Worm (Caenorhabditis elegans) whole organism, late embryonic: ENCODE results near the gene ins-14.

ENCODE experiments used
- C08G9.2 ChIP-seq: sonication (generic microtip); optimal IDR thresholded peaks from 2 replicates; lab custom pipeline; 2016; ENCODE audit warnings: mild to moderate bottlenecking, missing genetic modification characterization, moderate library complexity, missing compliant biosample characterization
- T23F11.4 ChIP-seq: fragments of 200-800 bp; sonication (Bioruptor generic); optimal IDR thresholded peaks from 2 replicates; lab custom pipeline; 2018; ENCODE audit warnings: mild to moderate bottlenecking, missing genetic modification characterization, missing compliant biosample characterization
- ceh-18 ChIP-seq: sonication (generic microtip); optimal IDR thresholded peaks from 2 replicates; lab custom pipeline; 2016; ENCODE audit warnings: missing genetic modification characterization, missing compliant biosample characterization
- ceh-19 ChIP-seq: fragments of 200-800 bp; sonication (Bioruptor generic); optimal IDR thresholded peaks from 2 replicates; lab custom pipeline; 2018; ENCODE audit warnings: mild to moderate bottlenecking, missing genetic modification characterization, missing compliant biosample characterization
- ceh-31 ChIP-seq: sonication (generic microtip); optimal IDR thresholded peaks from 2 replicates; lab custom pipeline; 2016; ENCODE audit warnings: missing genetic modification characterization, missing compliant biosample characterization
- ceh-48 ChIP-seq: sonication (generic microtip); optimal IDR thresholded peaks from 2 replicates; lab custom pipeline; 2016; ENCODE audit warnings: missing genetic modification characterization, inconsistent platforms, missing compliant biosample characterization
- ceh-6 ChIP-seq: fragments of 200-800 bp; sonication (Bioruptor generic); optimal IDR thresholded peaks from 2 replicates; lab custom pipeline; 2018; ENCODE audit warnings: mild to moderate bottlenecking, missing genetic modification characterization, missing compliant biosample characterization
- dve-1 ChIP-seq: sonication (generic microtip); optimal IDR thresholded peaks from 2 replicates; lab custom pipeline; 2017; ENCODE audit warnings: antibody characterized with exemption, mild to moderate bottlenecking, missing genetic modification characterization, missing compliant biosample characterization
- ets-4 ChIP-seq: sonication (generic microtip); optimal IDR thresholded peaks from 2 replicates; lab custom pipeline; 2016; ENCODE audit warnings: missing genetic modification characterization, missing compliant biosample characterization
- hlh-13 ChIP-seq: fragments of 200-800 bp; sonication (Bioruptor generic); optimal IDR thresholded peaks from 2 replicates; lab custom pipeline; 2018; ENCODE audit warnings: mild to moderate bottlenecking, missing genetic modification characterization, missing compliant biosample characterization
- hlh-15 ChIP-seq: sonication (generic microtip); optimal IDR thresholded peaks from 2 replicates; lab custom pipeline; 2016; ENCODE audit warnings: missing genetic modification characterization, missing compliant biosample characterization
- hlh-6 ChIP-seq: sonication (generic microtip); optimal IDR thresholded peaks from 2 replicates; lab custom pipeline; 2016; ENCODE audit warnings: missing genotype, missing genetic modification characterization, missing compliant biosample characterization
- hlh-8 ChIP-seq: sonication (generic microtip); optimal IDR thresholded peaks from 2 replicates; lab custom pipeline; 2016; ENCODE audit warnings: missing genotype, missing genetic modification characterization, missing compliant biosample characterization
- lim-6 ChIP-seq: sonication (generic microtip); optimal IDR thresholded peaks from 2 replicates; lab custom pipeline; 2016; ENCODE audit warnings: missing genetic modification characterization, missing compliant biosample characterization
- lin-11 ChIP-seq: fragments of 200-800 bp; sonication (Bioruptor generic); optimal IDR thresholded peaks from 2 replicates; lab custom pipeline; 2018; ENCODE audit warnings: mild to moderate bottlenecking, missing genetic modification characterization, missing compliant biosample characterization
- nfya-1 ChIP-seq: sonication (generic microtip); optimal IDR thresholded peaks from 2 replicates; lab custom pipeline; 2017; ENCODE audit warnings: missing genetic modification characterization, mild to moderate bottlenecking, missing compliant biosample characterization, antibody characterized with exemption, moderate library complexity
- odd-2 ChIP-seq: sonication (generic microtip); optimal IDR thresholded peaks from 2 replicates; lab custom pipeline; 2017; ENCODE audit warnings: antibody characterized with exemption, mild to moderate bottlenecking, missing genetic modification characterization, missing compliant biosample characterization
- pag-3 ChIP-seq: sonication (generic microtip); optimal IDR thresholded peaks from 2 replicates; lab custom pipeline; 2016; ENCODE audit warnings: missing compliant biosample characterization, missing genetic modification characterization, borderline replicate concordance
- pha-2 ChIP-seq: sonication (generic microtip); optimal IDR thresholded peaks from 2 replicates; lab custom pipeline; 2017; ENCODE audit warnings: mild to moderate bottlenecking, missing genetic modification characterization, missing compliant biosample characterization
- pros-1 ChIP-seq: fragments of 150-350 bp; optimal IDR thresholded peaks from 2 replicates; lab custom pipeline; 2014; ENCODE audit warnings: missing biosample characterization, missing genetic modification reagents, missing genetic modification characterization
- ref-2 ChIP-seq: sonication (generic microtip); optimal IDR thresholded peaks from 2 replicates; lab custom pipeline; 2016; ENCODE audit warnings: missing genetic modification characterization, missing compliant biosample characterization
- rnt-1 ChIP-seq: sonication (generic microtip); optimal IDR thresholded peaks from 2 replicates; lab custom pipeline; 2016; ENCODE audit warnings: missing genetic modification characterization, missing compliant biosample characterization
- sdc-2 ChIP-seq: sonication (generic microtip); optimal IDR thresholded peaks from 2 replicates; lab custom pipeline; 2016; ENCODE audit warnings: missing genotype, missing genetic modification characterization, missing compliant biosample characterization
- syd-9 ChIP-seq: sonication (generic microtip); optimal IDR thresholded peaks from 2 replicates; lab custom pipeline; 2016; ENCODE audit warnings: mild to moderate bottlenecking, missing genetic modification characterization, moderate library complexity, missing compliant biosample characterization
- tbx-2 ChIP-seq: sonication (generic microtip); optimal IDR thresholded peaks from 2 replicates; lab custom pipeline; 2016; ENCODE audit warnings: missing genetic modification characterization, missing compliant biosample characterization
- tbx-7 ChIP-seq: sonication (generic microtip); optimal IDR thresholded peaks from 2 replicates; lab custom pipeline; 2016; ENCODE audit warnings: missing genotype, missing genetic modification characterization, missing compliant biosample characterization
- unc-42 ChIP-seq: sonication (generic microtip); optimal IDR thresholded peaks from 2 replicates; lab custom pipeline; 2016; ENCODE audit warnings: missing genotype, missing genetic modification characterization, missing compliant biosample characterization
- unc-55 ChIP-seq: sonication (generic microtip); optimal IDR thresholded peaks from 2 replicates; lab custom pipeline; 2017; ENCODE audit warnings: missing biosample characterization, missing genetic modification reagents, missing genetic modification characterization
- unc-86 ChIP-seq: sonication (generic microtip); optimal IDR thresholded peaks from 2 replicates; lab custom pipeline; 2016; ENCODE audit warnings: missing genetic modification characterization, missing compliant biosample characterization
- ztf-16 ChIP-seq: sonication (generic microtip); optimal IDR thresholded peaks from 2 replicates; lab custom pipeline; 2017; ENCODE audit warnings: missing genetic modification characterization, missing compliant biosample characterization

Gene ins-14

DNA sequence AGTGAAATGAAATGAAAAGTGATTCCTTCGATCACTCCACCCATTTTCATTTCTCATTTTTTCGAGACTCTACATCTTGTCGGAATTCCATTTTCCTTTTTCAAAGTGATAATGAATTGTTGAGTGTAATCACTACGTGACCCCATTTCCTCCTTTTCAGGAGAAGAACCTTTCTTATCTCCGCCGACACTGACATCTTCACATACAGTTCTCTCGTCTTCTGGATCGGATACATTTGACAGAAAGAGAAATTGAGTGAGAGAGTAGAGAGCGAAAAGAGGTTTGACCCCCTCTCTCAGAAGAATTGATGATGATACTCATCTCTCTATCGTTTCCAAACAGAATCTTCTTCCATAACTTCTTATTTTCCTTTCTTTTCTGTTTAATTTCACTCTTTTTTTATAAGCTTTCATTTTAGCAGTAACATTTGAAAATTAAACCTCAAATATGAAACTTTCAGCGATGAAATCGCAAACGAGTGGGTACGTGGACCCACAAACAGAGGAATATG, 31.7 kb downstream of the ins-14 start, which contains the start of gene dpy-2:
TSS of gene dpy-2 (plus strand) at position 461 of the 511 bp plus-strand sequence.
- TF ChIP-seq unc-86 (tag; lab: Kevin White, UChicago) = no peak
- TF ChIP-seq hlh-8 (tag; lab: Kevin White, UChicago) = no peak
- no peak for TF ChIP-seq ztf-16
- TF ChIP-seq tbx-7 (tag; lab: Kevin White, UChicago) = no peak
- no peak for TF ChIP-seq tbx-2
- no peak for TF ChIP-seq lin-11 (tag; lab: Kevin White, UChicago)
- TF ChIP-seq dve-1 = no peak
- TF ChIP-seq ets-4 (tag; lab: Kevin White, UChicago) = no peak
- TF ChIP-seq nfya-1 (tag; lab: Kevin White, UChicago) = no peak
- no peak for TF ChIP-seq hlh-13 (GFP tag; lab: Kevin White, UChicago)

DNA sequence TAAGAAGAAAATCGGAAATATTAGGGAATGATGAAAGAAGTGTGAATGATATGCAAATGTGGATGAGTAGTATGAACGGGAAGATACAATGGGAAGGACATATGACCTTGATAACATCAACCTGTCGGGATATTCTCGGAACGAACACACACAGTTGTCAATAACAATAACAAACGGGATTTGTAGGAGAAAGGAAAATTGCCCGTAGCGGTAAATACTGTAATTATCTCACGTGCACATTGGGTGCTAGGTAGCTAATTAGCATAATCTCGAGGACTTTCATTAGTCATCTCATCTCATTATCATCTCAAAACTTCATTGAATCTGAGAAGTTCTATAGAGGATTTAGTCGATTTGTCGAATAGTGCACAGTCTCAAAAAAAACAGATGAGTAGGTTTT, 32.6 kb downstream of the ins-14 start:
- TF ChIP-seq ceh-19 (GFP tag; lab: Kevin White, UChicago) (no peak), C08G9.2 (no peak), hlh-8 (tag; lab: Kevin White, UChicago) (no peak), syd-9 (tag; lab: Kevin White, UChicago) (no peak), pag-3 (no peak)

DNA sequence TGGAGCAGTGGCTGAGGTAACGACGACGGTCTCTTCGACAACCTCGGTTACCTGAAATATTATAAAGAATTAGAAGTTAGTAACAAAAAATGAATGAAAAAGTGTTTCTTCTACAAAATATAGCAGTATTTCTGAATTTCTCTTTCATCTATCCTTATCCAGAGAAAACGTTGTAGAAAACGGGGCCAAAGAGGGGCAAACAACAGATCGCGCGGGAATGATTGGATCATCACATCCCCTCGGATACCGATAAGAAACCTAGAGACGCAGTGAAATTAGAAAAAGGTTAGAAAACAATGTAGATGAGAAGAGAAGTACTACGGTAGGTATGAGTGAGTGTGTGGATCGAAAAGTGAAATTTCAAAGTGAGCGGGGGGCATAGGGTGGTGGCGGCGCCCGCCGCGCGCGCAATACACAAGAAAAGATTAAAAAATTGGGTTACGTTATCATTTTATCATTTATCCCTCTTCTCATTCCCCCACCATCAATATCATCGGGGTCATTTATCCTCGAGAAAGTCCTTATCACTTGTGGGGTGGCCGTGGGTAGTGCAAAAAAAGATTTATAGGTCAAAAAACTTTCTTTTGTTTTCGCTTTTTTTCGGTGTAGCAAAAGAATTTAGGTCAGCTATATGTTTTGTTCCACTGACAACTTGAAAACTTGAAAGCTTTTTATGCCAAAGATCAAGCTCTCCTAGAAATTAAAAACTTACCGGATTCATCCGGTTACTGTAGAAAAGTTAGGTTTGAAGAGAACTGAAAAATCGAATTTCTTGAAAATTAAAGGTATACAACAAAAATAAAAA, 33.2 kb downstream of the ins-14 start, which contains the start of the genes dpy-10 and T14B4.19:
TSS of gene dpy-10 (minus strand) at position 51 of the 805 bp plus-strand sequence.
TSS of gene T14B4.19 (minus strand) at position 755 of the 805 bp plus-strand sequence.
- TF ChIP-seq rnt-1 (peak; percentile 11), pros-1 (no peak), ref-2 (peak; percentile 66), lim-6 (tag; lab: Kevin White, UChicago) (no peak), syd-9 (tag; lab: Kevin White, UChicago) (no peak)
- TF ChIP-seq, all 69 proteins: peak for 2

DNA sequence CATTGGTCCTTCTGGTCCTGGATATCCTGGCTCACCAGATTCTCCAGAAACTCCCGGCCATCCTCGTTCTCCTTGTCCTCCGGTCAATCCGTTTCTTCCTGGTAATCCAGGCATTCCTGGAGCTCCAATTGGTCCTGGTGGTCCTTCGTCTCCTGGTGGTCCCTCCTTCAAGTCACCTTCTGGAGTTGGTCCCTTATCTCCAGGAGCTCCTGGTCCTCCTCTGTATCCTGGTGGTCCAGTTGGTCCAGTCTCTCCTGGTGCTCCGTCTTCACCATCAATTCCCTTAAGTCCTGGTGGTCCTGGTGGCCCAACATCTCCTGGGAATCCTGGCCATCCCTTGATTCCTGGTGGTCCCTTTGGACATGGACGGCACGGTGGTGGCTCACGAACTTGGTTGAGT, 35.0 kb downstream of the ins-14 start:
- TF ChIP-seq tbx-7 (tag; lab: Kevin White, UChicago) (no peak), sdc-2 (tag; lab: Kevin White, UChicago) (peak; percentile 28), hlh-6 (tag; lab: Kevin White, UChicago) (peak; percentile 45)

DNA sequence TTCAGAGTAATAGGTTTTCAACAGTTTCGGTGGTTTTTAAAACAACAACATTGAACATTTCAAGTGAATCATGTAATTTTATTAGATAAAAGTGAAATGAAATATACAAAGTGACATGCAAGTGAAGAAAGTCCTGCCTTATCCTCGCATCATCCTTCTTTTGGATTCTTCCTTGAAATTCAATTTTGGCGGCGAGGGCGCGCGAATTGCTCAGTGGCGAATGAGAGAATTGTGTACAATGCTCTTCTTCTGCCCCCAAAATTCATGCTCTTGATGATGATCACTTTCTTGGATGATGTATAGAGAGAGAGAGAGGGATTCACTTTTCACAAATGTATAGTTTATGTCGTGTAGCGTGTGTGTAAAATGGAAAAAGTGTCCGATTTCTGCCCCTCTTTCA, 35.9 kb downstream of the ins-14 start:
- TF ChIP-seq unc-42 (tag; lab: Kevin White, UChicago) (peak; percentile 93), T23F11.4 (GFP tag; lab: Kevin White, UChicago) (no peak), odd-2 (tag; lab: Kevin White, UChicago) (no peak), hlh-15 (tag; lab: Kevin White, UChicago) (no peak)

ce11 chrII:6708980-6709379, 36.6 kb downstream of the ins-14 start:
- peak; percentile 76 for TF ChIP-seq ceh-18 (tag; lab: Kevin White, UChicago)
- TF ChIP-seq ceh-6 (GFP tag; lab: Kevin White, UChicago) = no peak
- peak; percentile 36 for TF ChIP-seq nfya-1 (tag; lab: Kevin White, UChicago)

- TF ChIP-seq rnt-1 (peak; percentile 41), ceh-18 (tag; lab: Kevin White, UChicago) (peak; percentile 75), pha-2 (tag; lab: Kevin White, UChicago) (no peak), ceh-31 (tag; lab: Kevin White, UChicago) (peak; percentile 27), unc-55 (GFP tag; lab: Kevin White, UChicago) (peak; percentile 84), sdc-2 (tag; lab: Kevin White, UChicago) (no peak), ceh-48 (tag; lab: Kevin White, UChicago) (no peak), unc-42 (tag; lab: Kevin White, UChicago) (peak; percentile 2)
These were observed 37.9 kb downstream of the ins-14 start for ce11 chrII:6707496-6708260.
